Worm (Caenorhabditis elegans) whole organism, L1 larva: ENCODE results near the gene cox-16.

Experiments used
- elt-2 ChIP-seq: sonication (generic microtip); optimal IDR thresholded peaks from 2 replicates; lab custom pipeline; 2016; ENCODE audit warnings: missing genetic modification characterization, mild to moderate bottlenecking, inconsistent platforms, missing compliant biosample characterization, missing genetic modification reagents
- jun-1 ChIP-seq: fragments of 150-350 bp; optimal IDR thresholded peaks from 2 replicates; lab custom pipeline; 2014; ENCODE audit warnings: missing biosample characterization, missing genetic modification reagents, missing genetic modification characterization
- lin-13 ChIP-seq: fragments of 150-350 bp; optimal IDR thresholded peaks from 2 replicates; lab custom pipeline; 2014; ENCODE audit warnings: missing biosample characterization, missing genetic modification reagents, missing genetic modification characterization
- lin-14 ChIP-seq: fragments of 200-800 bp; sonication (Bioruptor generic); optimal IDR thresholded peaks from 2 replicates; lab custom pipeline; 2018; ENCODE audit warnings: mild to moderate bottlenecking, missing genetic modification characterization, moderate library complexity, missing compliant biosample characterization
- tbx-2 ChIP-seq: sonication (generic microtip); optimal IDR thresholded peaks from 2 replicates; lab custom pipeline; 2016; ENCODE audit warnings: missing genetic modification characterization, missing compliant biosample characterization

DNA sequence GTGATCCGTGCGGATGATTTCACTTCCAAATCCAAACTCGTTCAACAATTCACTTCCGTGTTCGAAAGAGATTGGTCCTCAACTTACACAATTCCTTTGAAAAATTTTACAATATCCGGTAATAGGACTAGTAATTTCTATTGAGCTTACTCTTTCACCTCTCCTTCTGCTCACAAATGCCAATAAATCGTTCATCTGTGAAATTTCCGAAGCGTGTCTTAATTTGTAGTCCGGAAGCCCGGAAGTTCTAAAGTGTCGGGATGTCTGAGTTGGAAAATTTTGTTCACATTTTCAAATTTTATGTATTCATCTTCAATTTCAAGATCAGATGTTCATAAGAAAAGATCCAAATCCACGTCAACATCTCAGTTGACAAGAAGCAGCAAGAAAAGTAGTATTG is 42.6 kb downstream of the cox-16 start, which contains the start of gene T05C3.2:
- no peak for TF ChIP-seq jun-1
- no peak for TF ChIP-seq lin-13 (GFP tag; lab: Kevin White, UChicago)
- no peak for TF ChIP-seq lin-14 (GFP tag; lab: Kevin White, UChicago)
- TF ChIP-seq tbx-2 = no peak
- no peak for TF ChIP-seq elt-2 (tag; lab: Kevin White, UChicago)
